Fruit fly (Drosophila melanogaster): ENCODE results near the gene CG32829.

Gene CG32829

DNA sequence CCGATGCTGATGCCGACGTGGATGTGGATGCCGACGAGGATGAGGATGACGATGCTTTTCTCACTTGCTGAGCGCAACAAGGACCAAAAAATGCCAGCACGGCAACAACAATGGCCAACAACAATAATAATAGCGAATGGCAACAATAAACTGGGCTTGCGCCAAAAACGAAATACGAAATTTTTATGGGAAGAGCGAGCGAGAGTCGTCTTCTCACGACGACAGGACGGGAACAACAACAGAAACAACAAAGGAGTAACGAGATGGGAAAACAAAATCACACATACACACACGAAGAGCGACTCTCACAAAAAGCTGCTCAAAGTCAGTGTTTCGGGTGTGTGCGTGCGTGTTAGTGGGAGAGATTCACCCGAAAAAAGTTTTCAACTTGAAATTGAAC lies 42.2 kb downstream of the CG32829 start:
- no peak for TF ChIP-seq h (GFP tag; optimal IDR thresholded peaks at IDR 0.05)
- no peak for TF ChIP-seq N (GFP tag; optimal IDR thresholded peaks at IDR 0.05)
- TF ChIP-seq CG32264 (GFP tag; optimal IDR thresholded peaks at IDR 0.05) = no peak

DNA sequence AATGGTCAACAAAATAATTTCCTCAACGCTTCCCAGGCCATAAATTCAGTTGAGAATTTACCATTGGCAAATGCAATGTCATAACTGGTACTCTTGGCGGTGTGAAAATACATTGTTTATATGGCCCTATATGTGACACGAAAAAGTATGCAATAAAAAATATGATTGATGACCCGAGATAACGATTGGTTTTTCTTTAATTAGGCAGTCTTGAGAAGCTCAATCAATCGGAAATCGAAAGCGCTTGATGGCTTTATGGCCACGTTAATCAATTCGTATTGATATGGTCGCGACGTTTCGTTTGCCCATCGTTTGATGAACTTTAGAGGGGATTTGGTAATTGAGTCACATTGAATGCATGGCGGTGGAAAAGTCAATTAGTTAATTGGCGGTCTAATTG lies 45.5 kb downstream of the CG32829 start:
- TF ChIP-seq psq (GFP tag; optimal IDR thresholded peaks at IDR 0.05) (no peak), Myc (optimal IDR thresholded peaks at IDR 0.05) (no peak), Rel (GFP tag; optimal IDR thresholded peaks at IDR 0.05) (no peak), Rel (tag; optimal IDR thresholded peaks at IDR 0.05) (no peak)

DNA sequence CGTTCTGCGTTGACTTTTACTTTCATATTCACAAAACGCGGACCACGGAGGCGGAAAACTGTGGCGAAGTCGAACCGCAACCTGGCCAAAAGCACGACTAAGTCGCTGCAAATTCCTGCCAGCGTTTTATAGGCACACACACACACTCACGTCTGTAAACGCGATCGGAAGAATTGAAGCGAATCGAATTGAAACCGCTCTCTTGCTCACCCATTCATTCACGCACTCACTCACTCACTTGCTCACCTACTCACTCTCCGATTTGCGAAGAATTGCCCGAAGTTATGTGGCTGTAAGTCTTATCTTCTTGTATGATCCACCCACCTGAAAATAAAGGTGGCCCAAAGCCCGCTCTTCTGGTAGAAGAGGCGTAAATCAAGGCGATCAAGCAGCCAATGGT lies 46.0 kb downstream of the CG32829 start, which contains the start of gene Nha1:
TSS of gene Nha1 (minus strand) at position 101 of the 400 bp plus-strand sequence.
- TF ChIP-seq woc (GFP tag; optimal IDR thresholded peaks at IDR 0.05) = no peak
- TF ChIP-seq Dif (GFP tag; optimal IDR thresholded peaks at IDR 0.05; ENCODE audit: partially characterized antibody) = peak; percentile 13

DNA sequence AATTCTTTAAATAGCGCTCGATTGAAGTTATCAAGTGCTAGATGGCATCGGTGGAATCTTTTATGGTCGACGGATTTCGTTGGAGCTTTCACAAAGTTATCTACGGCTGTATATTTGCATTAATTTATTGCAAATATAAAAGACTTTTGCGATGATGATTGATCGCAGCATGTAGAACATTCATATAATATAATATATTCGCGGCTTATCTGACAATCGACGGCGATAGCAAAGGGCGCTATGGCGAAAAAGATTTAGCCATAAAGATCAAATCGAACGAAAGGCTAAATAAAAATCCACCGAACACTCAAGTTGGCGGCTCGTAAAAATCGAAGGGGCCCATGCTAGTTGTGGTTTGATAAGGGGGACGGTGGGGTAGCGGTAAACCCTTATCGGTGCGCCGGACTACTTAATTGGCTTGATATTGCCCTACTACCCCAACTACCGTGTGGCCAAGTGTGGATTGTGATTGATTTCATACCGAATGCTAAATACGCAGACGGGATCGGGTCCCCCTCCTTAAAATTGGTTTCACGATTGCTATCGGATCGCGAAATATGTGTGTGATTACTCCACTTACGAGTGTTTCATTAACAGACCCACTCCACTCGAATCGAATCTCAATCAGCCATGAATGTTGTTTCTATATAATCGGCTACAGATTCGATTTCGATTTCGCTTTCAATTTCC lies 47.9 kb downstream of the CG32829 start:
- TF ChIP-seq h (GFP tag; optimal IDR thresholded peaks at IDR 0.05) (peak; percentile 50), dsf (GFP tag; optimal IDR thresholded peaks at IDR 0.05; ENCODE audit: borderline replicate concordance) (no peak)

Data from whole organism, wandering third instar larva.